Fruit fly (Drosophila melanogaster) S2 (cell line): ENCODE measurements around the gene Nfs1.
"Not testable (repeated sequence)": the region's sequence is repeated elsewhere in the genome, so short reads cannot be mapped to it uniquely, and the experiment has no call there.

Experiments
- CG8478 ChIP-seq: fragments of >200 bp; optimal IDR thresholded peaks from 2 replicates; lab custom pipeline; 2018
- CTCF ChIP-seq, 2 experiments: fragments of >200 bp; optimal IDR thresholded peaks; 2 replicates each; lab custom pipeline; 2018

dm6 chr2L:11999240-11999704, at the start of gene Nfs1, which contains the start of gene CG18787:
- TF ChIP-seq CG8478; CTCF (optimal IDR thresholded peaks at IDR 0.05; lab: Kevin White, UChicago): not testable (repeated sequence)
